Fruit fly (Drosophila melanogaster): ENCODE results near the gene Tpt.

DNA sequence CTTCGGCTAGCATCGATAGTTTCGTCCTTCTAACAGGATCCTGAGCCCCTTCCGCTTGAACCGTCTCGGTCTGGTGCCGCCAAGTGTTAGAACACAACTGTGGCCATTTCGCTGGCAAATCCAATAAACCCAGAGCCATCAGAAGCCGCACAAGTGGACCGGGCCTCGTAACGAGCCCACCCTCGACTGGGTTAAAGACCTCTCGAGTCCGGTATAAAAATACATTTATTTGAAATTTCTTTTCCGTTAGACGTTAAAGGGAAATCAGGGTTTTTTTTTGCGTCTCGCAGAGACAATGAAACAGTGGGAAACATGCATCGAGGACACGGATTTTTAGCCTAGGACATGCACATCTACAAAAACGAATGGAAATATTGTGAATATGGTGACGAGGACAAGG lies 48.9 kb downstream of the Tpt start, which contains the start of gene Culd:
- TF ChIP-seq Elba2 (GFP tag; optimal IDR thresholded peaks at IDR 0.05) (no peak), aop (GFP tag; IDR thresholded peaks at IDR 0.05) (no peak), CG5953 (GFP tag; IDR thresholded peaks at IDR 0.05) (no peak), Dp (GFP tag; optimal IDR thresholded peaks at IDR 0.05) (no peak), Stat92E (GFP tag; optimal IDR thresholded peaks at IDR 0.05) (no peak), CG5180 (GFP tag; optimal IDR thresholded peaks at IDR 0.05) (no peak), CG17829 (tag; optimal IDR thresholded peaks at IDR 0.05) (no peak)

Data from whole organism, embryonic.